Worm (Caenorhabditis elegans): ENCODE measurements around the gene srz-103.

srz-103 gene

DNA sequence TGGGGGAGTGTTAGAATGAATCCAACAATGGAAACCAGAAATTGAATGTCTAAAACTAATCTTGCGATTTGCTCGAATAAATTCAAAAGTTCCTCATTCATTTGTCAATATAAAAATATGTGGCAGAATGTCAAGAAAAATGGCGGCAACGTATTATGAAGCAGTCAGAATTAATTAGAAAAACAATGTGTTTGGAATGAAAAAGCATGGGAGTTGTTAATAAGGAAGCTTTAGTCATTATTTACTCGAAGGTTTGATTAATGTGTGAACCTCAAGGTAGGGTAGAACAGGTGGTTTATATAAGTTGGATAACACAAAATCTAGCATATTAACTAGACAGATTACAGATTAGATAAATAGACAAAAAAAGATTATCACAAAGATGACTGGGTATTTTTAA is 40.9 kb downstream of the srz-103 start, which contains the start of gene srw-76:
srw-76 (minus strand) TSS at position 101 of the 400 bp plus-strand sequence.
- TF ChIP-seq dpl-1 (GFP tag; optimal IDR thresholded peaks at IDR 0.05) (no peak), Y5F2A.4 (GFP tag; optimal IDR thresholded peaks at IDR 0.05) (no peak), unc-130 (GFP tag; optimal IDR thresholded peaks at IDR 0.05) (no peak), ctbp-1 (GFP tag; IDR thresholded peaks at IDR 0.05) (no peak), nhr-6 (tag; optimal IDR thresholded peaks at IDR 0.05) (no peak), rbr-2 (tag; optimal IDR thresholded peaks at IDR 0.05) (no peak), lin-39 (tag; optimal IDR thresholded peaks at IDR 0.05) (no peak), cey-2 (tag; optimal IDR thresholded peaks at IDR 0.05; ENCODE audit: borderline replicate concordance, insufficient read depth) (no peak), madf-9 (GFP tag; conservative IDR thresholded peaks at IDR 0.05) (no peak), spr-3 (GFP tag; optimal IDR thresholded peaks at IDR 0.05) (no peak), vab-7 (GFP tag; IDR thresholded peaks at IDR 0.05) (no peak)

DNA sequence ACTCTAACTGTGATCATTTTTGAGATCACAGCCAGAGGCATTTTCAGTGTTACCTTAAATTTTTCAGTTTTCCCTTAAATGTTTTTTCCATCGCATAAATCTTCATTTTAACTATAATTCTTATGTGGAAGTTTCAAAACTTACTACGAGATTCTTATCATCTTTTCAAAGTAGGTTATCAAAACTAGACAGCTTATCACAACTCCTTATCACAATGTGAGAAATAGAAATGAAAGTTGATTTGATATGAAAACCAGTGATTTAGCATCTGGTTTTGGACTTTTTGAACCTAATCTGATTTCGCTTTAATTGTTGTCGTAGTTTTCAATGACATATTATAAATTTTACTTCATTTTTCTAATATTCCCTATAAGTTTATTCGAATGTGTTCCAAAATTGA is 43.2 kb downstream of the srz-103 start, which contains the start of gene mltn-11:
mltn-11 (plus strand) TSS at position 276 of the 400 bp plus-strand sequence.
- TF ChIP-seq T26A8.4 (GFP tag; IDR thresholded peaks at IDR 0.05) (no peak), zag-1 (tag; optimal IDR thresholded peaks at IDR 0.05) (no peak), dmd-6 (GFP tag; IDR thresholded peaks at IDR 0.05) (no peak), unc-39 (tag; optimal IDR thresholded peaks at IDR 0.05) (no peak), ZK546.5 (tag; optimal IDR thresholded peaks at IDR 0.05) (no peak), nhr-48 (tag; optimal IDR thresholded peaks at IDR 0.05) (no peak), ces-1 (GFP tag; optimal IDR thresholded peaks at IDR 0.05) (no peak), gei-8 (GFP tag; optimal IDR thresholded peaks at IDR 0.05) (no peak), mxl-3 (GFP tag; optimal IDR thresholded peaks at IDR 0.05) (no peak), saeg-2 (GFP tag; IDR thresholded peaks at IDR 0.05) (no peak), F49E8.2 (tag; optimal IDR thresholded peaks at IDR 0.05; ENCODE audit: borderline replicate concordance) (no peak), php-3 (GFP tag; IDR thresholded peaks at IDR 0.05) (no peak), nhr-76 (tag; optimal IDR thresholded peaks at IDR 0.05) (no peak), nhr-237 (tag; optimal IDR thresholded peaks at IDR 0.05) (no peak), mdt-29 (GFP tag; IDR thresholded peaks at IDR 0.05) (no peak), dve-1 (tag; optimal IDR thresholded peaks at IDR 0.05; ENCODE audit: insufficient read depth) (no peak)

DNA sequence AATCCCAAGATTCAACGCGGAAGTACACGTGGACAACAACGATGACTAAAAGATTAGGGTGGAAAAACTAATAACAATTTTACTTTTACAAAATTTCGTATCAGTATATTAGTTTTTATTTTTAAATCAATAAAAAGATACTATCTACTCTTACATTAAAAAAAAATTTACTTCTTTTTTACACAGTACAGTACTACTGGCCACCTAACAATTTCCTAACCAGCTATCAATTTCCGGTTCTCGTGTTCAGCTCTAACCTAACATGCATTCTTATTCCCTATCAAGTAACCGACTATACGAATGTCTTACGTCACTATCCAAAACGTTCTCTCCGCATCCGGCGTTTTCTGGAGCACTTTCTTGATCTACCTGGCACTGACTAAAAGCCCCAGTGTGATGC is 49.5 kb downstream of the srz-103 start, which contains the start of gene srd-21:
srd-21 (plus strand) TSS at position 301 of the 400 bp plus-strand sequence.
- no peak for TF ChIP-seq attf-4 (tag; optimal IDR thresholded peaks at IDR 0.05)
- TF ChIP-seq ctbp-1 (GFP tag; IDR thresholded peaks at IDR 0.05) = no peak
- TF ChIP-seq skn-1 (tag; optimal IDR thresholded peaks at IDR 0.05) = no peak
- peak; percentile 58 for TF ChIP-seq aha-1 (tag)
- peak in 1 of 2 experiments; percentile 27 for TF ChIP-seq unc-62 (GFP tag; optimal IDR thresholded peaks at IDR 0.05 in 1 of 2)
- no peak for TF ChIP-seq unc-62 (tag; optimal IDR thresholded peaks at IDR 0.05)
- TF ChIP-seq mep-1 (tag; optimal IDR thresholded peaks at IDR 0.05) = no peak

DNA sequence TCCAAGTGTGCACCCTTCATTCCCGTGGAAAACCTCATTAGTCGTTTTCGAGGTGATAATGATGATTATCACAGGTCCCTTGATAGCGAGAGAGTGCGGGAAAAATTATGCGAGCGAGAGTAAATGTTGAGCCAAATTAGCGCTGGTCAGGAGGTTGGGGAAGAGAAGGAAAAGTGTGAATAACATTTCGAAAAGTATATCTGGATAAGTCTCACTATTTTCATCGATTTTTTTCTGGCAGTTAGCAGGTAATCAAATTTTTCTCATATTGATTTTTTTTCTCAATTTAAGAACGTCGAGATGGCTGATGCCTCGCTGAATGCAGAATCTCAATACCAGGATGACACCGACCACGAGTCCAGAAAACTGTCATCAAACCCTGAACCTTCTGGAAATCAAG is 50.1 kb downstream of the srz-103 start, which contains the start of gene W06G6.2:
W06G6.2 (plus strand) TSS at position 301 of the 400 bp plus-strand sequence.
- TF ChIP-seq lim-7 (GFP tag; IDR thresholded peaks at IDR 0.05) (no peak), tra-1 (GFP tag; IDR thresholded peaks at IDR 0.05) (no peak), mdl-1 (tag; optimal IDR thresholded peaks at IDR 0.05) (no peak), ZK546.5 (tag; optimal IDR thresholded peaks at IDR 0.05) (no peak), dmd-8 (GFP tag; IDR thresholded peaks at IDR 0.05) (no peak), ceh-28 (tag; optimal IDR thresholded peaks at IDR 0.05) (no peak)

Measured in whole organism, L4 larva.